Fruit fly (Drosophila melanogaster) whole organism, embryonic: ENCODE measurements around the gene CG32816.
A peak's percentile ranks its signal among the peaks of the same experiment; 100 is the strongest.

Experiments
- Abd-B ChIP-seq: fragments of 200-800 bp; sonication (Bioruptor generic); optimal IDR thresholded peaks from 2 replicates; lab custom pipeline; 2018; ENCODE audit warnings: missing biosample characterization, mild to moderate bottlenecking, missing genetic modification characterization, moderate library complexity
- Ada2b ChIP-seq: fragments of 200-800 bp; sonication (Bioruptor generic); IDR thresholded peaks from 2 replicates; pipeline ENCODE4 v1.3.6; 2022; ENCODE audit warnings: missing biosample characterization, missing genetic modification characterization
- Asciz ChIP-seq: fragments of 200-800 bp; sonication (Bioruptor generic); optimal IDR thresholded peaks from 2 replicates; lab custom pipeline; 2017; ENCODE audit warnings: missing biosample characterization, mild to moderate bottlenecking, missing genetic modification characterization, missing genetic modification reagents
- CG11723 ChIP-seq: fragments of 200-800 bp; sonication (Bioruptor generic); optimal IDR thresholded peaks from 2 replicates; lab custom pipeline; 2017; ENCODE audit warnings: missing biosample characterization, mild to moderate bottlenecking, missing genetic modification characterization
- CG13123 ChIP-seq: fragments of 200-800 bp; sonication (Bioruptor generic); optimal IDR thresholded peaks from 2 replicates; lab custom pipeline; 2016; ENCODE audit warnings: missing biosample characterization, missing genetic modification characterization
- CG13424 ChIP-seq: fragments of 200-800 bp; sonication (Bioruptor generic); optimal IDR thresholded peaks from 2 replicates; lab custom pipeline; 2019; ENCODE audit warnings: missing biosample characterization, mild to moderate bottlenecking, missing genetic modification characterization, moderate library complexity
- CG14860 ChIP-seq: fragments of 200-800 bp; sonication (Bioruptor generic); IDR thresholded peaks from 3 replicates; pipeline ENCODE4 v1.3.6; 2022; ENCODE audit warnings: missing biosample characterization, missing genetic modification characterization; ENCODE audit not compliant: partially characterized antibody
- CG1647 ChIP-seq: fragments of 200-800 bp; sonication (Bioruptor generic); optimal IDR thresholded peaks from 3 replicates; lab custom pipeline; 2016; ENCODE audit warnings: missing biosample characterization, missing genetic modification characterization
- CG17328 ChIP-seq: fragments of 200-800 bp; sonication (Bioruptor generic); IDR thresholded peaks from 2 replicates; pipeline ENCODE4 v1.3.6; 2022; ENCODE audit warnings: missing biosample characterization, missing genetic modification characterization
- CG17385 ChIP-seq: fragments of 200-800 bp; sonication (Bioruptor generic); optimal IDR thresholded peaks from 3 replicates; lab custom pipeline; 2018; ENCODE audit warnings: missing biosample characterization, mild to moderate bottlenecking, missing genetic modification characterization
- CG17568 ChIP-seq: fragments of 200-800 bp; sonication (Bioruptor generic); optimal IDR thresholded peaks from 2 replicates; lab custom pipeline; 2018; ENCODE audit warnings: missing biosample characterization, mild to moderate bottlenecking, missing genetic modification characterization, moderate library complexity
- CG1792 ChIP-seq: fragments of 200-800 bp; sonication (Bioruptor generic); optimal IDR thresholded peaks from 2 replicates; lab custom pipeline; 2016; ENCODE audit warnings: missing biosample characterization, missing genetic modification characterization
- CG18262 ChIP-seq: fragments of 200-800 bp; optimal IDR thresholded peaks from 3 replicates; lab custom pipeline; 2019; ENCODE audit warnings: missing biosample characterization, mild to moderate bottlenecking, missing genetic modification characterization, moderate library complexity
- CG18764 ChIP-seq: fragments of 200-800 bp; sonication (Bioruptor generic); optimal IDR thresholded peaks from 3 replicates; lab custom pipeline; 2016; ENCODE audit warnings: missing biosample characterization, missing genetic modification characterization
- CG2889 ChIP-seq: fragments of 200-800 bp; sonication (Bioruptor generic); IDR thresholded peaks from 3 replicates; pipeline ENCODE4 v1.3.6; 2022; ENCODE audit warnings: missing biosample characterization, missing genetic modification characterization
- CG3847 ChIP-seq: fragments of 200-800 bp; sonication (Bioruptor generic); IDR thresholded peaks from 2 replicates; pipeline ENCODE4 v1.3.6; 2022; ENCODE audit warnings: missing biosample characterization, missing genetic modification characterization
- CG6683 ChIP-seq: fragments of 200-800 bp; sonication (Bioruptor generic); optimal IDR thresholded peaks from 2 replicates; lab custom pipeline; 2017; ENCODE audit warnings: missing biosample characterization, mild to moderate bottlenecking, missing genetic modification characterization, missing genetic modification reagents
- CG7372 ChIP-seq: fragments of 200-800 bp; sonication (Bioruptor generic); IDR thresholded peaks from 2 replicates; pipeline ENCODE4 v1.3.6; 2022; ENCODE audit warnings: missing biosample characterization, missing genetic modification characterization
- CG9437 ChIP-seq: fragments of 200-800 bp; sonication (Bioruptor generic); optimal IDR thresholded peaks from 2 replicates; lab custom pipeline; 2018; ENCODE audit warnings: missing biosample characterization, mild to moderate bottlenecking, missing genetic modification characterization
- CG9817 ChIP-seq: fragments of 200-800 bp; sonication (Bioruptor generic); optimal IDR thresholded peaks from 2 replicates; lab custom pipeline; 2018; ENCODE audit warnings: missing biosample characterization, mild to moderate bottlenecking, missing genetic modification characterization, moderate library complexity
- CHES-1-like ChIP-seq: fragments of 200-800 bp; sonication (Bioruptor generic); optimal IDR thresholded peaks from 2 replicates; lab custom pipeline; 2016; ENCODE audit warnings: missing biosample characterization, missing genetic modification characterization
- Dad ChIP-seq: fragments of 200-800 bp; sonication (Bioruptor generic); optimal IDR thresholded peaks from 3 replicates; lab custom pipeline; 2016; ENCODE audit warnings: missing biosample characterization, missing genetic modification characterization
- Doc2 ChIP-seq: fragments of 200-800 bp; sonication (Bioruptor generic); IDR thresholded peaks from 2 replicates; pipeline ENCODE4 v1.3.6; 2022; ENCODE audit warnings: missing biosample characterization, missing genetic modification characterization
- Dref ChIP-seq: fragments of 200-800 bp; sonication (Bioruptor generic); IDR thresholded peaks from 2 replicates; pipeline ENCODE4 v1.3.6; 2022; ENCODE audit warnings: missing biosample characterization, missing genetic modification characterization
- Ets97D ChIP-seq: fragments of 200-800 bp; sonication (Bioruptor generic); optimal IDR thresholded peaks from 3 replicates; lab custom pipeline; 2016; ENCODE audit warnings: missing biosample characterization, missing genetic modification characterization
- Fer3 ChIP-seq: fragments of 200-800 bp; sonication (Bioruptor generic); optimal IDR thresholded peaks from 2 replicates; lab custom pipeline; 2018; ENCODE audit warnings: missing biosample characterization, mild to moderate bottlenecking, missing genetic modification characterization, moderate library complexity
- Mes4 ChIP-seq: fragments of 200-800 bp; sonication (Bioruptor generic); optimal IDR thresholded peaks from 2 replicates; lab custom pipeline; 2016; ENCODE audit warnings: missing biosample characterization, missing genetic modification characterization
- Rfx ChIP-seq: fragments of 200-800 bp; sonication (Bioruptor generic); IDR thresholded peaks from 2 replicates; pipeline ENCODE4 v1.3.6; 2022; ENCODE audit warnings: missing biosample characterization, missing genetic modification characterization
- Sin3A ChIP-seq: fragments of >200 bp; optimal IDR thresholded peaks from 2 replicates; lab custom pipeline; 2018
- Stat92E ChIP-seq, 3 experiments: fragments of >200 bp in 2 of 3; fragments of 200-800 bp in 1 of 3; sonication (Bioruptor generic) in 1 of 3; optimal IDR thresholded peaks; 2 replicates each; lab custom pipeline; 2017 to 2019; ENCODE audit warnings: missing biosample characterization in 3 of 3, missing genetic modification characterization in 3 of 3, mild to moderate bottlenecking in 1 of 3, moderate library complexity in 1 of 3
- ash1 ChIP-seq: fragments of 200-800 bp; sonication (Bioruptor generic); optimal IDR thresholded peaks from 2 replicates; lab custom pipeline; 2018; ENCODE audit warnings: missing biosample characterization, mild to moderate bottlenecking, missing genetic modification characterization
- bcd ChIP-seq: fragments of 200-800 bp; sonication (Bioruptor generic); optimal IDR thresholded peaks from 2 replicates; lab custom pipeline; 2017; ENCODE audit warnings: missing biosample characterization, mild to moderate bottlenecking, missing genetic modification characterization
- chinmo ChIP-seq: fragments of 200-800 bp; sonication (Bioruptor generic); IDR thresholded peaks from 4 replicates; pipeline ENCODE4 v1.3.6; 2022; ENCODE audit warnings: missing biosample characterization, missing genetic modification characterization; ENCODE audit not compliant: partially characterized antibody
- ci ChIP-seq: fragments of 200-800 bp; sonication (Bioruptor generic); IDR thresholded peaks from 3 replicates; pipeline ENCODE4 v1.3.6; 2022; ENCODE audit warnings: missing biosample characterization, missing genetic modification characterization
- crc ChIP-seq: fragments of 200-800 bp; sonication (Bioruptor generic); optimal IDR thresholded peaks from 2 replicates; lab custom pipeline; 2016; ENCODE audit warnings: missing biosample characterization, missing genetic modification characterization
- fu2 ChIP-seq: fragments of 200-800 bp; sonication (Bioruptor generic); optimal IDR thresholded peaks from 2 replicates; lab custom pipeline; 2016; ENCODE audit warnings: missing biosample characterization, missing genetic modification characterization
- hbn ChIP-seq: fragments of 200-800 bp; sonication (Bioruptor generic); IDR thresholded peaks from 2 replicates; pipeline ENCODE4 v1.3.6; 2022; ENCODE audit warnings: missing biosample characterization, missing genetic modification characterization; ENCODE audit not compliant: partially characterized antibody
- jumu ChIP-seq: fragments of 200-800 bp; sonication (Bioruptor generic); optimal IDR thresholded peaks from 3 replicates; lab custom pipeline; 2016; ENCODE audit warnings: missing biosample characterization, missing genetic modification characterization
- kni ChIP-seq: fragments of 200-800 bp; sonication (Bioruptor generic); optimal IDR thresholded peaks from 3 replicates; lab custom pipeline; 2017; ENCODE audit warnings: mild to moderate bottlenecking, missing biosample characterization, missing genetic modification reagents, missing genetic modification characterization
- lola ChIP-seq, 3 experiments: fragments of >200 bp in 2 of 3; fragments of 200-800 bp in 1 of 3; sonication (Bioruptor generic) in 1 of 3; optimal IDR thresholded peaks; 2 replicates each; lab custom pipeline; 2017 to 2019; ENCODE audit warnings: missing biosample characterization in 3 of 3, missing genetic modification characterization in 3 of 3, mild to moderate bottlenecking in 1 of 3, moderate library complexity in 1 of 3
- mirr ChIP-seq: fragments of 200-800 bp; sonication (Bioruptor generic); optimal IDR thresholded peaks from 3 replicates; lab custom pipeline; 2018; ENCODE audit warnings: missing biosample characterization, mild to moderate bottlenecking, missing genetic modification characterization
- nmo ChIP-seq: fragments of 200-800 bp; sonication (Bioruptor generic); optimal IDR thresholded peaks from 2 replicates; lab custom pipeline; 2018; ENCODE audit warnings: missing biosample characterization, mild to moderate bottlenecking, missing genetic modification characterization, moderate library complexity
- otp ChIP-seq: fragments of 200-800 bp; sonication (Bioruptor generic); IDR thresholded peaks from 3 replicates; pipeline ENCODE4, ENCODE4 v1.3.6; 2022; ENCODE audit warnings: missing biosample characterization, missing genetic modification characterization
- shn ChIP-seq: fragments of 200-800 bp; sonication (Bioruptor generic); optimal IDR thresholded peaks from 3 replicates; lab custom pipeline; 2016; ENCODE audit warnings: missing biosample characterization, missing genetic modification characterization
- twi ChIP-seq: fragments of 200-800 bp; optimal IDR thresholded peaks from 2 replicates; lab custom pipeline; 2019; ENCODE audit warnings: missing biosample characterization, mild to moderate bottlenecking, missing genetic modification characterization, moderate library complexity
- unc-4 ChIP-seq: fragments of 200-800 bp; sonication (Bioruptor generic); IDR thresholded peaks from 2 replicates; pipeline ENCODE4 v1.3.6; 2022; ENCODE audit warnings: missing biosample characterization, missing genetic modification characterization; ENCODE audit not compliant: partially characterized antibody
- vnd ChIP-seq: fragments of 200-800 bp; sonication (Bioruptor generic); IDR thresholded peaks from 3 replicates; pipeline ENCODE4 v1.3.6; 2022; ENCODE audit warnings: missing biosample characterization, missing genetic modification characterization; ENCODE audit not compliant: partially characterized antibody

Gene CG32816

DNA sequence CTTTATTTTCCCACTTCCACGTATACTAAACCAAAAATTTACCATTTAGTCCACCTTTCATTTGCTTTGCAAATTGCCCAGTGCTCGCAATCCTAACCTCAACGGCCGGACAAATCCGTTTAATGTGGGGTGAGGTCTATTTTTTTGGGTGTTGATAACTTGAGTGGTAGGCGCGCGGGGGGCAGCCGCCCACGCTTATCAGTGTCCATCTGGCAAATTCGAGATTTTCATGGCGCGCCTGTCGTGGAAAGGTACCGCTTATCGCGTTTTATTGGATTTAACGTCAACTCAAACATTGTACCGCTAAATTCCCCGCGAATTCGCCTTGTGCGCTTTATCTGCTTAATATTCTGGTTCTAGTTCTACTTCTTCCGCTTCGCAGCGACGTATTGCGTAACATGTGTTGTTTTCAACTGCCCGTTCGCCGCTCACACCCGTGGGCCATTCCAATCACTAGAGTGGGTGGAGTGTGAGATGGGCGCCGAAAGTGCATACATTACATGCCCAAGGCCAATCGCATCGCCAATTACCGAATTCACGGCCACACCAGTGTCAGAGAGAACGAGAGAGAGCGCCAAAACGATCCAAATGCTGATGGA lies 22.3 kb upstream of the CG32816 start (continued):
- peak; percentile 49 for TF ChIP-seq mirr (GFP tag; lab: Kevin White, UChicago)
- TF ChIP-seq, all 482 proteins: peak for 16

DNA sequence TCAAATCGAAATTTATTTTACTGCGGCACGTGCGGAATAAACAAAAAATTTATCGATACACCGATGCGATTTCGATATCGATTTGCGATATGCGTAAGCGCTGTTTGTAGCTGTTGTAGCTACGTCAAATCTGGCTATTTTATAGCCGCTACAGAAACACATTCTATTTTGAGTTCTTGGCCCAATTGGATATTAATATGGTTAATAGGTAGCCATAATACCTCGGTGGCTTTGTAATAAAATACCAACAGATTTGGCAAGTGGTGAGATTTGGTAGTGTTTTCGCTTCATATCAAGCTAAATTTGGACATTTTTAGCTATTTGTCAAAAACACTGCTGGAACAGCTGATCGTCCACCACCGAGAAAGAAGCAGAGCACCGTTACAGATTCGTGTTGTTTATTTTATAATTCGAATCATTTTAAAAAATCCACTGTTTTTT lies 17.0 kb upstream of the CG32816 start, which contains the start of the genes CG18273 and CG3156:
Gene CG18273, minus strand, starts transcription at position 65 of the 441 bp plus-strand sequence.
Gene CG3156, plus strand, starts transcription at position 362 of the 441 bp plus-strand sequence.
- TF ChIP-seq shn (GFP tag; lab: Kevin White, UChicago) (peak; percentile 19), CG17385 (GFP tag; lab: Kevin White, UChicago) (peak; percentile 94), jumu (peak; percentile 1), crc (no peak), CG17328 (GFP tag; lab: Robert Waterston, UW) (no peak), Fer3 (no peak), CG13123 (no peak), nmo (GFP tag; lab: Kevin White, UChicago) (peak; percentile 65), CG9437 (GFP tag; lab: Kevin White, UChicago) (peak; percentile 87), chinmo (GFP tag; lab: Robert Waterston, UW) (no peak), Mes4 (GFP tag; lab: Kevin White, UChicago) (no peak), CG9817 (tag; lab: Kevin White, UChicago) (no peak), mirr (GFP tag; lab: Kevin White, UChicago) (peak; percentile 1), CG18764 (GFP tag; lab: Kevin White, UChicago) (no peak), CG1792 (GFP tag; lab: Kevin White, UChicago) (peak; percentile 46), CG14860 (GFP tag; lab: Robert Waterston, UW) (peak; percentile 48; the same call in 1 of the 3 replicates), ash1 (GFP tag; lab: Kevin White, UChicago) (no peak), Doc2 (no peak), Stat92E (GFP tag; optimal IDR thresholded peaks at IDR 0.05; lab: Kevin White, UChicago) (peak in 1 of 3 experiments; percentile 11), Sin3A (peak; percentile 85), twi (no peak), Ets97D (GFP tag; lab: Kevin White, UChicago) (peak; percentile 43), Asciz (GFP tag; lab: Kevin White, UChicago) (no peak), Rfx (no peak), CG6683 (no peak), vnd (GFP tag; lab: Robert Waterston, UW) (peak; percentile 43; the same call in 1 of the 3 replicates), CG1647 (GFP tag; lab: Kevin White, UChicago) (no peak), Ada2b (GFP tag; lab: Robert Waterston, UW) (no peak), CG11723 (GFP tag; lab: Kevin White, UChicago) (no peak), CG2889 (GFP tag; lab: Robert Waterston, UW) (no peak), bcd (GFP tag; lab: Kevin White, UChicago) (no peak), Dad (no peak), kni (peak; percentile 60), ci (GFP tag; lab: Robert Waterston, UW) (no peak), CG18262 (tag; lab: Kevin White, UChicago) (no peak), CG17568 (GFP tag; lab: Kevin White, UChicago) (no peak), unc-4 (GFP tag; lab: Robert Waterston, UW) (peak; percentile 57; the same call in 1 of the 2 replicates), fu2 (no peak), CG7372 (GFP tag; lab: Robert Waterston, UW) (no peak), lola (GFP tag; optimal IDR thresholded peaks at IDR 0.05; lab: Kevin White, UChicago) (peak in 1 of 3 experiments; percentile 28), CG13424 (tag; lab: Kevin White, UChicago) (peak; percentile 24), CHES-1-like (GFP tag; lab: Kevin White, UChicago) (peak; percentile 66), Abd-B (GFP tag; lab: Kevin White, UChicago) (peak; percentile 35), Dref (peak; percentile 74), hbn (no peak), CG3847 (0 out of 2 replicates have a peak, but pooled peaks have one; percentile 23), otp (GFP tag; lab: Robert Waterston, UW) (no peak)
